Fruit fly (Drosophila melanogaster): ENCODE data around the gene PolE1.

The PolE1 gene

DNA sequence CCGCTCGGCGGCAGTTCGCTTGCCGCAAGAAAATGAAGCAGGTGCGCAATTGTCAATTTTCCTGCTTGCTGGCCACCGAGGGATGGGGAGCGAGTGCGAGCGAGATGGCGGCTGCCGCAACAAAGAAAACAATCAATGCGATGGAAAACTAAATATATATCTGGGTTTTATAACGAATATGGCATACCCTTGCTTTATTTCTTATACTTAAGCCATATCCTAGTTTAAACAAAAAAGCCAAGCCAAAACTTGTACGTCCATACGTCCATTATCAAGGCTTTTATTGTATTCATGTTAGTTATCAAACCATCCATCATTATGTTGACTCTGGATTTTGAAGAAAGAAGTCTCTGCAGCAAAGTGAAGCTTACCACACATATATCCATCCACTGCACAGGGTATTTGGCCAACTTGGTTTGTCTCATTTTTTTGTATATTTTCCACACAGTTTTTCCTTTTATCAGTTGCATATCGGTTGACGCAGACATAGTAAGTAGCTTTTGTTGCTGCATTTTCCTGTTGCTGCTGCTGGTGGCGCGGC, 42.9 kb downstream of the PolE1 start (continued):
- TF ChIP-seq CG6276 (GFP tag; optimal IDR thresholded peaks at IDR 0.05): peak; percentile 49

DNA sequence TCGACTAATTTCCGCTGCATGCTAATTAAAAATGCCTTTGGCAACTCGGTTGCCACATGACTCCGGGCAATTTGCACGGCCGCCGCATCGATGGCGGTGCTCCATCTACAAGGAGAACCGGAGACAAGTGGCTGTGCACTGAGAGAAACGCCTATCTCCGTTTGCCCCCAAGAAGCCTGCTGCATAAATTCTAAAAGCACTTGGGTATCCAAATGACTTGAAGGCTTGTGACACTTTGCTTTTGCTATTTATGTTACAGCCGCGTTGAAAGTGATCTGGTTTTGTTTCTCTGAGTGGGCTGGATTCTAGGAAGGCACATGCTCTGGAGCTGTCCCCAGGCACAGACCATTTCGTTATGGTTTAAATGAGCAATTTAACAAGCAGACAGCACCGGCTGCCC, 44.3 kb downstream of the PolE1 start:
- TF ChIP-seq Eip78C (GFP tag) (peak; percentile 80), Smox (GFP tag; optimal IDR thresholded peaks at IDR 0.05) (no peak), CG10669 (GFP tag; optimal IDR thresholded peaks at IDR 0.05) (peak; percentile 18), Hr39 (GFP tag; optimal IDR thresholded peaks at IDR 0.05) (no peak), CG1621 (tag; optimal IDR thresholded peaks at IDR 0.05) (peak; percentile 9), salr (GFP tag; optimal IDR thresholded peaks at IDR 0.05) (peak in 1 of 2 experiments; percentile 52), CG6276 (GFP tag; optimal IDR thresholded peaks at IDR 0.05) (no peak), CG8319 (GFP tag; optimal IDR thresholded peaks at IDR 0.05) (no peak), CG3032 (tag; optimal IDR thresholded peaks at IDR 0.05) (peak; percentile 10), CG6163 (GFP tag; IDR thresholded peaks at IDR 0.05) (peak; percentile 75), CG15336 (GFP tag; IDR thresholded peaks at IDR 0.05) (peak; percentile 39; the same call in 1 of the 2 replicates), Sox14 (GFP tag; optimal IDR thresholded peaks at IDR 0.05) (peak; percentile 32), acj6 (GFP tag; optimal IDR thresholded peaks at IDR 0.05) (peak; percentile 41), Hr4 (GFP tag; optimal IDR thresholded peaks at IDR 0.05) (no peak), vri (GFP tag; optimal IDR thresholded peaks at IDR 0.05) (no peak), Ets96B (tag; optimal IDR thresholded peaks at IDR 0.05) (peak; percentile 12), CG3919 (GFP tag; optimal IDR thresholded peaks at IDR 0.05) (peak; percentile 62), CG8119 (GFP tag; IDR thresholded peaks at IDR 0.05) (0 out of 3 replicates have a peak, but pooled peaks have one; percentile 41), CG4318 (GFP tag; optimal IDR thresholded peaks at IDR 0.05) (peak; percentile 20), CG11902 (GFP tag; optimal IDR thresholded peaks at IDR 0.05) (no peak), lz (GFP tag; optimal IDR thresholded peaks at IDR 0.05) (no peak), CG32006 (GFP tag; optimal IDR thresholded peaks at IDR 0.05) (peak; percentile 60), eg (GFP tag; IDR thresholded peaks at IDR 0.05) (peak; percentile 70; the same call in 2 of the 3 replicates), fd85E (GFP tag; optimal IDR thresholded peaks at IDR 0.05) (no peak), CG11294 (GFP tag; IDR thresholded peaks at IDR 0.05) (0 out of 2 replicates have a peak, but pooled peaks have one; percentile 23), Hr38 (GFP tag; optimal IDR thresholded peaks at IDR 0.05) (no peak), Ets21C (GFP tag; optimal IDR thresholded peaks at IDR 0.05) (no peak), OdsH (GFP tag; optimal IDR thresholded peaks at IDR 0.05) (peak; percentile 18), pdm3 (GFP tag; optimal IDR thresholded peaks at IDR 0.05) (peak; percentile 19), CG6808 (GFP tag; optimal IDR thresholded peaks at IDR 0.05) (no peak), CG6854 (GFP tag; optimal IDR thresholded peaks at IDR 0.05) (no peak), achi (GFP tag; optimal IDR thresholded peaks at IDR 0.05) (peak; percentile 14), CG10631 (GFP tag; optimal IDR thresholded peaks at IDR 0.05) (peak; percentile 56), dac (GFP tag; optimal IDR thresholded peaks at IDR 0.05) (peak; percentile 46), Eip75B (GFP tag; optimal IDR thresholded peaks at IDR 0.05) (peak; percentile 23), Lpt (GFP tag; optimal IDR thresholded peaks at IDR 0.05) (peak; percentile 39), topi (GFP tag; optimal IDR thresholded peaks at IDR 0.05) (no peak), Met (GFP tag; optimal IDR thresholded peaks at IDR 0.05) (no peak), net (GFP tag; optimal IDR thresholded peaks at IDR 0.05) (peak; percentile 1)

DNA sequence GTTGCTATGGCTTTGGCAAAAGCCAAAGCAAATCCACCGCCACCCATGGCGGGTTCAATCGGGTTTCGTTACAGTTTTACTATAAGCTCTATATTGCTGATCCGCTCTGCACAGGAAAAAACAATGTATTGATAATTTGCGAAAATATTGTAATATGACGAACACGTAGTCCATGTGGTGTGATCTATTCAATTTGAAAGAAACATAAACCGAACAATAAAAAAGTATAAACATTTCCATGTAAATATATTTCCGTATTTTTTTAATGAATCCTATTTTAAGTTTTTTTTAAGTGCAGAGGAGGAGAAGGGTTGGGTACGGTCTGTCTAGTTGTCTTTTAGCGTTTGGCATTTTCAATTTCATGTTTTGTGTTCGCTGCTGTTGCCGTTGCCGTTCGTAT, 45.6 kb downstream of the PolE1 start:
- peak; percentile 73 for TF ChIP-seq Hr4 (GFP tag; optimal IDR thresholded peaks at IDR 0.05)
- peak; percentile 68 for TF ChIP-seq CG15336 (GFP tag; IDR thresholded peaks at IDR 0.05)
- no peak for TF ChIP-seq OdsH (GFP tag; optimal IDR thresholded peaks at IDR 0.05)
- peak; percentile 55 for TF ChIP-seq Eip78C (GFP tag)
- TF ChIP-seq dsx (GFP tag; optimal IDR thresholded peaks at IDR 0.05; ENCODE audit: poor library complexity, severe bottlenecking): no peak
- no peak for TF ChIP-seq Sox102F (GFP tag; optimal IDR thresholded peaks at IDR 0.05)
- TF ChIP-seq CG11902 (GFP tag; optimal IDR thresholded peaks at IDR 0.05): no peak
- TF ChIP-seq salr (GFP tag; optimal IDR thresholded peaks at IDR 0.05): no peak
- no peak for TF ChIP-seq CG1621 (tag; optimal IDR thresholded peaks at IDR 0.05)
- no peak for TF ChIP-seq ss (GFP tag; optimal IDR thresholded peaks at IDR 0.05)
- peak; percentile 49 for TF ChIP-seq CG6276 (GFP tag; optimal IDR thresholded peaks at IDR 0.05)
- no peak for TF ChIP-seq CG16779 (tag; optimal IDR thresholded peaks at IDR 0.05)
- no peak for TF ChIP-seq Eip75B (GFP tag; optimal IDR thresholded peaks at IDR 0.05)
- TF ChIP-seq CG4318 (GFP tag; optimal IDR thresholded peaks at IDR 0.05): peak; percentile 8
- TF ChIP-seq CG3032 (tag; optimal IDR thresholded peaks at IDR 0.05): no peak
- TF ChIP-seq CG8119 (GFP tag; IDR thresholded peaks at IDR 0.05): peak; percentile 62; the same call in 2 of the 3 replicates
- peak; percentile 48; the same call in 1 of the 3 replicates for TF ChIP-seq eg (GFP tag; IDR thresholded peaks at IDR 0.05)
- TF ChIP-seq topi (GFP tag; optimal IDR thresholded peaks at IDR 0.05): no peak
- peak; percentile 67 for TF ChIP-seq CG32006 (GFP tag; optimal IDR thresholded peaks at IDR 0.05)

Measured in whole organism, prepupa.